Fruit fly (Drosophila melanogaster) whole organism, wandering third instar larva: ENCODE data around the gene CG43931.

Source experiments
- Abd-B ChIP-seq: fragments of >200 bp; optimal IDR thresholded peaks from 2 replicates; lab custom pipeline; 2017; ENCODE audit warnings: missing biosample characterization, missing genetic modification characterization
- CG32264 ChIP-seq: fragments of 200-800 bp; sonication (Bioruptor generic); optimal IDR thresholded peaks from 2 replicates; lab custom pipeline; 2016; ENCODE audit warnings: missing biosample characterization, missing genetic modification characterization
- CG9705 ChIP-seq: fragments of 200-800 bp; sonication (Bioruptor generic); optimal IDR thresholded peaks from 2 replicates; lab custom pipeline; 2018; ENCODE audit warnings: missing biosample characterization, mild to moderate bottlenecking, missing genetic modification characterization
- CrebA ChIP-seq: fragments of 200-800 bp; sonication (Bioruptor generic); optimal IDR thresholded peaks from 2 replicates; lab custom pipeline; 2016; ENCODE audit warnings: missing biosample characterization, mild to moderate bottlenecking, missing genetic modification characterization, borderline replicate concordance
- Dfd ChIP-seq: fragments of >200 bp; optimal IDR thresholded peaks from 2 replicates; lab custom pipeline; 2017; ENCODE audit warnings: missing biosample characterization, missing genetic modification characterization
- Dif ChIP-seq: fragments of 200-275, 200-300 bp; sonication (Bioruptor generic); optimal IDR thresholded peaks from 2 replicates; lab custom pipeline; 2018; ENCODE audit warnings: missing biosample characterization, missing genetic modification characterization; ENCODE audit not compliant: partially characterized antibody
- GATAd ChIP-seq: sonication (Bioruptor generic); optimal IDR thresholded peaks from 2 replicates; lab custom pipeline; 2016; ENCODE audit warnings: missing biosample characterization, missing genetic modification characterization
- HLH106 ChIP-seq: fragments of 200-800 bp; optimal IDR thresholded peaks from 3 replicates; lab custom pipeline; 2019; ENCODE audit warnings: missing biosample characterization, mild to moderate bottlenecking, missing genetic modification characterization, moderate library complexity
- Hnf4 ChIP-seq: fragments of 200-800 bp; sonication (Bioruptor generic); optimal IDR thresholded peaks from 2 replicates; lab custom pipeline; 2016; ENCODE audit warnings: missing biosample characterization, mild to moderate bottlenecking, missing genetic modification characterization
- Hr78 ChIP-seq: fragments of >200 bp; optimal IDR thresholded peaks from 2 replicates; lab custom pipeline; 2017; ENCODE audit warnings: missing biosample characterization, missing genetic modification characterization
- Hr83 ChIP-seq: fragments of 200-300 bp; sonication (Bioruptor generic); optimal IDR thresholded peaks from 2 replicates; lab custom pipeline; 2016; ENCODE audit warnings: missing biosample characterization, mild to moderate bottlenecking, missing genetic modification characterization, moderate library complexity; ENCODE audit not compliant: poor library complexity, severe bottlenecking
- Jra ChIP-seq: sonication (Bioruptor generic); optimal IDR thresholded peaks from 2 replicates; lab custom pipeline; 2016; ENCODE audit warnings: missing biosample characterization, missing genetic modification characterization
- Mio ChIP-seq: sonication (Bioruptor generic); optimal IDR thresholded peaks from 2 replicates; lab custom pipeline; 2016; ENCODE audit warnings: missing biosample characterization, missing genetic modification characterization
- Myc ChIP-seq: fragments of >200 bp; optimal IDR thresholded peaks from 2 replicates; lab custom pipeline; 2017
- N ChIP-seq: fragments of >200 bp; optimal IDR thresholded peaks from 2 replicates; lab custom pipeline; 2018; ENCODE audit warnings: missing biosample characterization, missing external identifiers, missing genetic modification characterization
- OdsH ChIP-seq: fragments of 200-800 bp; sonication (Bioruptor generic); optimal IDR thresholded peaks from 2 replicates; lab custom pipeline; 2016; ENCODE audit warnings: missing biosample characterization, mild to moderate bottlenecking, missing genetic modification characterization
- Rel ChIP-seq, 2 experiments: fragments of 200-800 bp; sonication (Bioruptor generic) in 1 of 2; optimal IDR thresholded peaks; 2 replicates in 1 of 2; 3 replicates in 1 of 2; lab custom pipeline; 2016 to 2019; ENCODE audit warnings: mild to moderate bottlenecking in 2 of 2, missing biosample characterization in 2 of 2, missing genetic modification characterization in 2 of 2, moderate library complexity in 1 of 2
- Sp1 ChIP-seq: fragments of 200-800 bp; sonication (Bioruptor generic); optimal IDR thresholded peaks from 3 replicates; lab custom pipeline; 2019; ENCODE audit warnings: missing biosample characterization, mild to moderate bottlenecking, missing genetic modification characterization, moderate library complexity
- Vsx2 ChIP-seq: fragments of 200-300, 225-300 bp; sonication (Bioruptor generic); optimal IDR thresholded peaks from 2 replicates; lab custom pipeline; 2018; ENCODE audit warnings: missing biosample characterization, missing genetic modification characterization; ENCODE audit not compliant: partially characterized antibody
- br ChIP-seq: fragments of 200-800 bp; sonication (Bioruptor generic); optimal IDR thresholded peaks from 2 replicates; lab custom pipeline; 2016; ENCODE audit warnings: missing biosample characterization, missing genetic modification characterization
- brk ChIP-seq: fragments of 200-800 bp; sonication (Bioruptor generic); optimal IDR thresholded peaks from 2 replicates; lab custom pipeline; 2016; ENCODE audit warnings: missing biosample characterization, mild to moderate bottlenecking, missing genetic modification characterization
- dl ChIP-seq, 2 experiments: fragments of 175-275, 200-275 bp in 1 of 2; fragments of 200-275 bp in 1 of 2; sonication (Bioruptor generic); optimal IDR thresholded peaks; lab custom pipeline; 2018; ENCODE audit warnings: mild to moderate bottlenecking in 2 of 2, missing biosample characterization in 2 of 2, missing genetic modification characterization in 2 of 2, moderate library complexity in 2 of 2; ENCODE audit not compliant: partially characterized antibody in 2 of 2, insufficient read depth in 1 of 2
- dmrt93B ChIP-seq: fragments of 200-800 bp; sonication (Bioruptor generic); optimal IDR thresholded peaks from 2 replicates; lab custom pipeline; 2018; ENCODE audit warnings: missing biosample characterization, mild to moderate bottlenecking, missing genetic modification characterization
- dsf ChIP-seq: sonication (Bioruptor generic); optimal IDR thresholded peaks from 2 replicates; lab custom pipeline; 2016; ENCODE audit warnings: missing biosample characterization, missing genetic modification characterization, borderline replicate concordance
- ey ChIP-seq: fragments of 200-800 bp; sonication (Bioruptor generic); optimal IDR thresholded peaks from 2 replicates; lab custom pipeline; 2016; ENCODE audit warnings: missing biosample characterization, missing genetic modification characterization
- foxo ChIP-seq, 2 experiments: fragments of 200-800 bp; sonication (Bioruptor generic); optimal IDR thresholded peaks; 2 replicates in 1 of 2; 3 replicates in 1 of 2; lab custom pipeline; 2016 to 2017; ENCODE audit warnings: missing biosample characterization in 2 of 2, missing genetic modification characterization in 2 of 2
- fru ChIP-seq: fragments of 200-800 bp; sonication (Bioruptor generic); optimal IDR thresholded peaks from 3 replicates; lab custom pipeline; 2016; ENCODE audit warnings: missing biosample characterization, mild to moderate bottlenecking, missing genetic modification characterization
- h ChIP-seq: fragments of 200-800 bp; sonication (Bioruptor generic); optimal IDR thresholded peaks from 3 replicates; lab custom pipeline; 2016; ENCODE audit warnings: missing biosample characterization, mild to moderate bottlenecking, missing genetic modification characterization
- jim ChIP-seq: fragments of 175-275, 200-325 bp; sonication (Bioruptor generic); optimal IDR thresholded peaks from 2 replicates; lab custom pipeline; 2016; ENCODE audit warnings: missing biosample characterization, mild to moderate bottlenecking, missing genetic modification characterization
- lola ChIP-seq: fragments of >200 bp; optimal IDR thresholded peaks from 2 replicates; lab custom pipeline; 2017; ENCODE audit warnings: missing biosample characterization, missing genetic modification characterization
- pan ChIP-seq: fragments of >200 bp; optimal IDR thresholded peaks from 2 replicates; lab custom pipeline; 2017
- psq ChIP-seq: fragments of 200-800 bp; sonication (Bioruptor generic); optimal IDR thresholded peaks from 3 replicates; lab custom pipeline; 2017; ENCODE audit warnings: missing biosample characterization, mild to moderate bottlenecking, missing genetic modification characterization, moderate library complexity
- rgr ChIP-seq: fragments of 200-800 bp; sonication (Bioruptor generic); optimal IDR thresholded peaks from 3 replicates; lab custom pipeline; 2016; ENCODE audit warnings: missing biosample characterization, mild to moderate bottlenecking, missing genetic modification characterization
- sage ChIP-seq: fragments of 200-800 bp; sonication (Bioruptor generic); optimal IDR thresholded peaks from 2 replicates; lab custom pipeline; 2016; ENCODE audit warnings: missing biosample characterization, mild to moderate bottlenecking, missing genetic modification characterization
- sv ChIP-seq: fragments of 200-800 bp; sonication (Bioruptor generic); optimal IDR thresholded peaks from 3 replicates; lab custom pipeline; 2016; ENCODE audit warnings: missing biosample characterization, missing genetic modification characterization
- tai ChIP-seq: sonication (Bioruptor generic); optimal IDR thresholded peaks from 2 replicates; lab custom pipeline; 2016; ENCODE audit warnings: missing biosample characterization, missing genetic modification characterization
- usp ChIP-seq: fragments of >200 bp; optimal IDR thresholded peaks from 2 replicates; lab custom pipeline; 2017; ENCODE audit warnings: missing biosample characterization, missing genetic modification characterization
- woc ChIP-seq: sonication (Bioruptor generic); optimal IDR thresholded peaks from 2 replicates; lab custom pipeline; 2016; ENCODE audit warnings: missing biosample characterization, mild to moderate bottlenecking, missing genetic modification characterization

CG43931 gene

dm6 chr3L:20917025-20917691, 19.8 kb downstream of the CG43931 start:
- TF ChIP-seq HLH106, result peak; percentile 30
- no peak for TF ChIP-seq Vsx2 (GFP tag; lab: Kevin White, UChicago)
- TF ChIP-seq sv (GFP tag; lab: Kevin White, UChicago), result no peak
- no peak for TF ChIP-seq usp
- peak; percentile 59 for TF ChIP-seq fru (GFP tag; lab: Kevin White, UChicago)
- TF ChIP-seq Hr78, result no peak
- no peak for TF ChIP-seq Abd-B
- TF ChIP-seq Hr83 (GFP tag; lab: Kevin White, UChicago), result no peak
- no peak for TF ChIP-seq jim (GFP tag; lab: Kevin White, UChicago)
- TF ChIP-seq Rel (GFP tag; optimal IDR thresholded peaks at IDR 0.05; lab: Kevin White, UChicago), result no peak
- TF ChIP-seq Rel (tag; optimal IDR thresholded peaks at IDR 0.05; lab: Kevin White, UChicago), result no peak
- no peak for TF ChIP-seq Dfd
- no peak for TF ChIP-seq Myc
- TF ChIP-seq tai (GFP tag; lab: Kevin White, UChicago), result no peak
- peak; percentile 23 for TF ChIP-seq Sp1
- TF ChIP-seq brk, result no peak
- TF ChIP-seq Hnf4 (GFP tag; lab: Kevin White, UChicago), result no peak
- TF ChIP-seq dmrt93B, result no peak
- no peak for TF ChIP-seq br (GFP tag; lab: Kevin White, UChicago)
- peak; percentile 23 for TF ChIP-seq rgr
- no peak for TF ChIP-seq dsf (GFP tag; lab: Kevin White, UChicago)
- TF ChIP-seq GATAd, result no peak
- peak; percentile 90 for TF ChIP-seq psq (GFP tag; lab: Kevin White, UChicago)
- TF ChIP-seq Jra (GFP tag; lab: Kevin White, UChicago), result no peak
- TF ChIP-seq N (GFP tag; lab: Kevin White, UChicago), result no peak
- no peak for TF ChIP-seq Mio
- peak in 1 of 2 experiments; percentile 37 for TF ChIP-seq foxo (GFP tag; optimal IDR thresholded peaks at IDR 0.05; lab: Kevin White, UChicago)
- TF ChIP-seq ey (GFP tag; lab: Kevin White, UChicago), result peak; percentile 26
- TF ChIP-seq lola, result no peak
- TF ChIP-seq sage (GFP tag; lab: Kevin White, UChicago), result no peak
- no peak for TF ChIP-seq pan (lab: Kevin White, UChicago)
- no peak for TF ChIP-seq dl (GFP tag; optimal IDR thresholded peaks at IDR 0.05; lab: Kevin White, UChicago; ENCODE audit: insufficient read depth in 1 of 2, partially characterized antibody in 2 of 2)
- TF ChIP-seq CG32264 (GFP tag; lab: Kevin White, UChicago), result no peak
- TF ChIP-seq CrebA (GFP tag; lab: Kevin White, UChicago), result no peak
- TF ChIP-seq CG9705 (GFP tag; lab: Kevin White, UChicago), result no peak
- no peak for TF ChIP-seq Dif (GFP tag; lab: Kevin White, UChicago)
- no peak for TF ChIP-seq OdsH (GFP tag; lab: Kevin White, UChicago)
- peak; percentile 52 for TF ChIP-seq woc (GFP tag; lab: Kevin White, UChicago)
- peak; percentile 44 for TF ChIP-seq h (GFP tag; lab: Kevin White, UChicago)

- TF ChIP-seq brk, result no peak
- no peak for TF ChIP-seq Rel (GFP tag; optimal IDR thresholded peaks at IDR 0.05; lab: Kevin White, UChicago)
- TF ChIP-seq Rel (tag; optimal IDR thresholded peaks at IDR 0.05; lab: Kevin White, UChicago), result no peak
- TF ChIP-seq Mio, result no peak
- TF ChIP-seq fru (GFP tag; lab: Kevin White, UChicago), result no peak
- no peak for TF ChIP-seq foxo (GFP tag; optimal IDR thresholded peaks at IDR 0.05; lab: Kevin White, UChicago)
- TF ChIP-seq br (GFP tag; lab: Kevin White, UChicago), result no peak
- no peak for TF ChIP-seq Sp1
- no peak for TF ChIP-seq Jra (GFP tag; lab: Kevin White, UChicago)
- TF ChIP-seq Hnf4 (GFP tag; lab: Kevin White, UChicago), result no peak
- no peak for TF ChIP-seq Dif (GFP tag; lab: Kevin White, UChicago)
- TF ChIP-seq Hr78, result no peak
- TF ChIP-seq dmrt93B, result no peak
- TF ChIP-seq Abd-B, result no peak
- no peak for TF ChIP-seq CG32264 (GFP tag; lab: Kevin White, UChicago)
- TF ChIP-seq sage (GFP tag; lab: Kevin White, UChicago), result no peak
- TF ChIP-seq psq (GFP tag; lab: Kevin White, UChicago), result no peak
- TF ChIP-seq h (GFP tag; lab: Kevin White, UChicago), result no peak
- no peak for TF ChIP-seq dsf (GFP tag; lab: Kevin White, UChicago)
- no peak for TF ChIP-seq CG9705 (GFP tag; lab: Kevin White, UChicago)
- TF ChIP-seq tai (GFP tag; lab: Kevin White, UChicago), result no peak
Observed at dm6 chr3L:20918945-20919344, 21.6 kb downstream of the CG43931 start.
